Fruit fly (Drosophila melanogaster) whole organism, adult: ENCODE data around the gene CG15927.

Experiments
- CG11617 ChIP-seq: fragments of 200-800 bp; sonication (Bioruptor generic); optimal IDR thresholded peaks from 2 replicates; lab custom pipeline; 2017; ENCODE audit warnings: mild to moderate bottlenecking, missing biosample characterization, missing genetic modification reagents, missing genetic modification characterization
- CG12768 ChIP-seq: fragments of 200-800 bp; sonication (Bioruptor generic); optimal IDR thresholded peaks from 2 replicates; lab custom pipeline; 2017; ENCODE audit warnings: missing biosample characterization, missing genetic modification characterization, mild to moderate bottlenecking, moderate library complexity, missing genetic modification reagents
- CG14711 ChIP-seq: fragments of 200-800 bp; sonication (Bioruptor generic); optimal IDR thresholded peaks from 2 replicates; lab custom pipeline; 2018; ENCODE audit warnings: missing biosample characterization, mild to moderate bottlenecking, missing genetic modification characterization, moderate library complexity
- CG1620 ChIP-seq: fragments of 200-800 bp; sonication (Bioruptor generic); optimal IDR thresholded peaks from 2 replicates; lab custom pipeline; 2016; ENCODE audit warnings: missing biosample characterization, missing genetic modification characterization
- CG33017 ChIP-seq: fragments of 200-800 bp; sonication (Bioruptor generic); optimal IDR thresholded peaks from 2 replicates; lab custom pipeline; 2018; ENCODE audit warnings: missing biosample characterization, mild to moderate bottlenecking, missing genetic modification characterization, moderate library complexity
- CG5204 ChIP-seq: fragments of 200-800 bp; sonication (Bioruptor generic); optimal IDR thresholded peaks from 2 replicates; lab custom pipeline; 2016; ENCODE audit warnings: missing biosample characterization, missing genetic modification characterization
- CG7045 ChIP-seq: fragments of 200-800 bp; sonication (Bioruptor generic); optimal IDR thresholded peaks from 2 replicates; lab custom pipeline; 2017; ENCODE audit warnings: missing biosample characterization, mild to moderate bottlenecking, missing genetic modification characterization
- CG7101 ChIP-seq: fragments of 200-800 bp; sonication (Bioruptor generic); optimal IDR thresholded peaks from 2 replicates; lab custom pipeline; 2018; ENCODE audit warnings: missing biosample characterization, mild to moderate bottlenecking, missing genetic modification characterization, moderate library complexity
- Clk ChIP-seq: fragments of 200-800 bp; sonication (Bioruptor generic); optimal IDR thresholded peaks from 2 replicates; lab custom pipeline; 2017; ENCODE audit warnings: missing biosample characterization, missing genetic modification characterization
- Crg-1 ChIP-seq: fragments of 200-800 bp; sonication (Bioruptor generic); optimal IDR thresholded peaks from 2 replicates; lab custom pipeline; 2016; ENCODE audit warnings: missing biosample characterization, missing genetic modification characterization
- Hr96 ChIP-seq: fragments of 200-800 bp; sonication (Bioruptor generic); optimal IDR thresholded peaks from 2 replicates; lab custom pipeline; 2016; ENCODE audit warnings: missing biosample characterization, missing genetic modification characterization
- Mnt ChIP-seq: fragments of 200-800 bp; sonication (Bioruptor generic); optimal IDR thresholded peaks from 2 replicates; lab custom pipeline; 2016; ENCODE audit warnings: missing biosample characterization, mild to moderate bottlenecking, missing genetic modification characterization
- bab1 ChIP-seq: fragments of 200-800 bp; sonication (Bioruptor generic); optimal IDR thresholded peaks from 3 replicates; lab custom pipeline; 2019; ENCODE audit warnings: missing biosample characterization, mild to moderate bottlenecking, missing genetic modification characterization, moderate library complexity
- cic ChIP-seq: fragments of 200-800 bp; sonication (Bioruptor generic); optimal IDR thresholded peaks from 2 replicates; lab custom pipeline; 2017; ENCODE audit warnings: missing biosample characterization, mild to moderate bottlenecking, missing genetic modification characterization, moderate library complexity
- cnc ChIP-seq, 2 experiments: fragments of >200 bp; optimal IDR thresholded peaks; 2 replicates each; lab custom pipeline; 2017
- kay ChIP-seq: fragments of 200-800 bp; sonication (Bioruptor generic); peaks from one replicate; lab custom pipeline; 2016; ENCODE audit warnings: missing biosample characterization, missing genetic modification characterization, borderline replicate concordance
- ovo ChIP-seq: fragments of 200-800 bp; sonication (Bioruptor generic); optimal IDR thresholded peaks from 2 replicates; lab custom pipeline; 2016; ENCODE audit warnings: missing biosample characterization, missing genetic modification characterization
- pad ChIP-seq: fragments of 200-800 bp; sonication (Bioruptor generic); optimal IDR thresholded peaks from 3 replicates; lab custom pipeline; 2017; ENCODE audit warnings: missing biosample characterization, missing genetic modification characterization, mild to moderate bottlenecking, moderate library complexity, missing genetic modification reagents
- tj ChIP-seq: fragments of 200-800 bp; sonication (Bioruptor generic); optimal IDR thresholded peaks from 3 replicates; lab custom pipeline; 2017; ENCODE audit warnings: missing biosample characterization, mild to moderate bottlenecking, missing genetic modification characterization, moderate library complexity
- toe ChIP-seq: fragments of 200-800 bp; sonication (Bioruptor generic); optimal IDR thresholded peaks from 2 replicates; lab custom pipeline; 2016; ENCODE audit warnings: missing biosample characterization, missing genetic modification characterization

The CG15927 gene

DNA sequence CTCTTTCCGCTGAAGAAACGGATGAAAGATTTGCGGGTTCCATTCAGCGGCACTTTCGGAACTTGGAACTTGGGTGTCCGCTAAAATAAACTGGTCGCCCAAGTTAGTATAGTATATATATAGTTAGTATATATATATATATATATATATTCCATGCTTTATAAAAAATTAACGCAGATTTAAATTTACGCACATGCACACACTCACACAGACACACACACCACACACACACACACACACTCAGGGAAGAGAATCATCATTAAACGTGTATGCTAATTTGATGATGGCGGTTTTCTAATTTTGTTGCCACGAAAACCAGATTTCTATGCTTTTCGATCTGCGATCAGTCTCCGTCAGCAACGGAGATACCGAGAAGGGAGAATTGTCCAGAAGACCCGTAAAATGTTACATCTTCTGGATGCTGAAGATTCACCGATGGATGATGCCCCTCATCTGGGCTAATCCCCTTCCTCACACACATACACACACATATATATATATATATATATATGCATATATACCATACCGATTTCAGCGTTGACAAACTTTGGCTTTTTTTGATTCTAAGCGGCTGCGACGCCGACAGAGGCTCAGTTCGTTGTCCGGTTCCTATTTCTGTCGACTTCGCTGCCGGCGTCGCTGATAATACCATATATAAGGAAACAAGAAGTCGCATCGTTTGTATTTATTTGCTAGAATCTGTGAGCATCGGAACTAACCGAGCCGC lies 31.9 kb downstream of the CG15927 start, which contains the start of gene Cpr11A:
Cpr11A (plus strand) TSS at position 677 of the 727 bp plus-strand sequence.
- no peak for TF ChIP-seq toe (GFP tag; lab: Kevin White, UChicago)
- TF ChIP-seq CG1620 = no peak
- no peak for TF ChIP-seq CG33017
- no peak for TF ChIP-seq pad
- no peak for TF ChIP-seq Mnt (GFP tag; lab: Kevin White, UChicago)
- TF ChIP-seq CG5204 (GFP tag; lab: Kevin White, UChicago) = no peak
- TF ChIP-seq CG12768 (GFP tag; lab: Kevin White, UChicago) = no peak
- TF ChIP-seq CG11617 (GFP tag; lab: Kevin White, UChicago) = no peak
- TF ChIP-seq CG7045 = no peak
- no peak for TF ChIP-seq cnc (optimal IDR thresholded peaks at IDR 0.05; lab: Kevin White, UChicago)
- no peak for TF ChIP-seq cic (GFP tag; lab: Kevin White, UChicago)
- no peak for TF ChIP-seq CG14711 (tag; lab: Kevin White, UChicago)
- TF ChIP-seq CG7101 = no peak
- no peak for TF ChIP-seq Crg-1 (GFP tag; lab: Kevin White, UChicago)
- TF ChIP-seq ovo (GFP tag; lab: Kevin White, UChicago) = no peak
- TF ChIP-seq Clk (GFP tag; lab: Kevin White, UChicago) = no peak
- TF ChIP-seq Hr96 = no peak
- no peak for TF ChIP-seq kay
- no peak for TF ChIP-seq bab1

DNA sequence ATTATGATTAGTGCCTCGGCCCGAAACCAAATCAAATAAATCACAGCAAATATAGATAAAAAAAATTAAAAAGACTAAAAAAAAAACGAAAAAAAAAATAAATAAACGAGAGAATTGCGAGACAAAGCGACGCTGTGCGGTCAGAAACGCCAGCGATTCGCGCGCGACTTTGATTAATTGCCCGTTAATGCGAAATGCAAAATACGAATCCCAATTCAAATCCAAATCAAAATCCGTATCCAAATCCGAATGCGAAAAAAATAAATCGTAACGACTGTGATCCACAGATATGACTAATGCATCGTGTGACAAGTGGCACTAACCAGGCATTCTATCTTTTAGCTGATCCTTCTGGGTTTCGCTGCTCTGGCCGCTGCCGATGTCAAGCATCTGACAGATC lies 33.0 kb downstream of the CG15927 start:
- TF ChIP-seq CG5204 (GFP tag; lab: Kevin White, UChicago) (no peak), CG11617 (GFP tag; lab: Kevin White, UChicago) (no peak), Crg-1 (GFP tag; lab: Kevin White, UChicago) (no peak), CG7101 (no peak), Clk (GFP tag; lab: Kevin White, UChicago) (no peak), kay (no peak), CG33017 (no peak), bab1 (no peak), cnc (optimal IDR thresholded peaks at IDR 0.05; lab: Kevin White, UChicago) (no peak), toe (GFP tag; lab: Kevin White, UChicago) (no peak), Mnt (GFP tag; lab: Kevin White, UChicago) (no peak), CG12768 (GFP tag; lab: Kevin White, UChicago) (no peak), ovo (GFP tag; lab: Kevin White, UChicago) (no peak), cic (GFP tag; lab: Kevin White, UChicago) (no peak), pad (no peak), Hr96 (no peak), CG7045 (no peak)

- no peak for TF ChIP-seq kay
- TF ChIP-seq CG11617 (GFP tag; lab: Kevin White, UChicago) = no peak
- TF ChIP-seq CG12768 (GFP tag; lab: Kevin White, UChicago) = no peak
- no peak for TF ChIP-seq tj (GFP tag; lab: Kevin White, UChicago)
- TF ChIP-seq CG7045 = no peak
- no peak for TF ChIP-seq cic (GFP tag; lab: Kevin White, UChicago)
- no peak for TF ChIP-seq cnc (optimal IDR thresholded peaks at IDR 0.05; lab: Kevin White, UChicago)
- TF ChIP-seq CG1620 = no peak
- TF ChIP-seq bab1 = no peak
- no peak for TF ChIP-seq toe (GFP tag; lab: Kevin White, UChicago)
Measured at dm6 chrX:12489991-12490390, 35.5 kb downstream of the CG15927 start, which contains the start of gene Lsp1alpha. Lsp1alpha (plus strand) TSS chrX:12490291.

- TF ChIP-seq CG14711 (tag; lab: Kevin White, UChicago) = peak; percentile 66
- no peak for TF ChIP-seq CG33017
Measured at dm6 chrX:12496497-12496896, 42.0 kb downstream of the CG15927 start, which contains the start of gene Mks1. Mks1 (minus strand) TSS chrX:12496597.

DNA sequence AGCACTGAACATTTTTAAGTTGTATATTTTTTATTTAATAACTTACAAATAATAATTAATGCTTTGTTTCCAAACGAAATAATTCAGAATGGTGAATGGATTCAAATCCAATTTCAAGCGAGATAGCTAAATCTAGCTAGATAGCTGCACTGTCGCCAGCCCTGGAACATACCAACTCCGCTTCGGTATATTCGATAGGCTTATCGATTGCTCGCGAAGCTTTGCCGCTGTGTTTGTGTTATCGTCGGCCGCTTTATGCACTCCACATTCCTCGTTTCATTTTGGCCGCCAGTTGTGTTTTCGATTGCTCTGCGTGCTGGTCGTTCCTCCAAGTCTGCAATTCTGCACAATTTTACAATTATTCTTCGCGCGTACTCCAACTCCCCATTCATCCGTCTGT lies 42.4 kb downstream of the CG15927 start, which contains the start of gene mdu:
mdu (plus strand) TSS at position 259 of the 400 bp plus-strand sequence.
- peak; percentile 28 for TF ChIP-seq CG5204 (GFP tag; lab: Kevin White, UChicago)
- TF ChIP-seq CG14711 (tag; lab: Kevin White, UChicago) = peak; percentile 50
- no peak for TF ChIP-seq toe (GFP tag; lab: Kevin White, UChicago)
- TF ChIP-seq CG33017 = no peak
- TF ChIP-seq CG11617 (GFP tag; lab: Kevin White, UChicago) = no peak
- TF ChIP-seq bab1 = peak; percentile 40
- TF ChIP-seq tj (GFP tag; lab: Kevin White, UChicago) = peak; percentile 19

DNA sequence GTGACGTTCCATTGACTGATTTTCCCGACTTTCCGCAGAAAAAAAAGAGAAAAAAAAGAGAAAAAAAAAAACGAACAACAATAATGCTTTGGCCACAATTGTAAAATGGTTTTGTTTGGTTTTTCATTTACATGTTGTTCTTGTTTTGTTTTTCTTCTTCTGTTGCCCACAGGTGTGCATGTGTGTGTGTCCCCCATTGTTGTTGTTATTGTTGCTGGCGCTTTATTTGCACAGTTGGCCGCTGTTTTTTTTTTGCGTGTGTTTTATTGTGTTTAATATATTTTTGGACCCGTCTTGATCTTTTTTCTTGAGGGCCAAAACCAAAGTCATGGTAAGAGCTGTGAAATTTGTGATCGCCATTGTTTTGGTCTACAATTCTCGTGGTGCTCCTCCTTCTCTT lies 43.6 kb downstream of the CG15927 start:
- TF ChIP-seq toe (GFP tag; lab: Kevin White, UChicago) = no peak
- TF ChIP-seq CG11617 (GFP tag; lab: Kevin White, UChicago) = no peak
- no peak for TF ChIP-seq CG7101
